Worm (Caenorhabditis elegans) whole organism, young adult: ENCODE measurements around the gene T19D7.6.

Experiments used
- B0019.2 ChIP-seq: fragments of 200-800 bp; sonication (Bioruptor generic); conservative IDR thresholded peaks from 2 replicates; pipeline ENCODE4 v1.3.6; 2022; ENCODE audit warnings: missing genetic modification reagents, missing genetic modification characterization, missing compliant biosample characterization
- B0035.1 ChIP-seq: sonication (generic microtip); optimal IDR thresholded peaks from 2 replicates; lab custom pipeline; 2016; ENCODE audit warnings: missing genetic modification characterization, mild to moderate bottlenecking, missing compliant biosample characterization, missing genotype, missing genetic modification reagents
- C17E4.6 ChIP-seq: fragments of 200-800 bp; sonication (Bioruptor generic); IDR thresholded peaks from 2 replicates; pipeline ENCODE4 v1.3.6; 2022; ENCODE audit warnings: missing genetic modification reagents, missing genetic modification characterization, missing compliant biosample characterization
- F10E7.11 ChIP-seq: sonication (generic microtip); optimal IDR thresholded peaks from 2 replicates; lab custom pipeline; 2017; ENCODE audit warnings: mild to moderate bottlenecking, missing genetic modification characterization, moderate library complexity, missing compliant biosample characterization
- K11D2.4 ChIP-seq: fragments of 200-800 bp; sonication (Bioruptor generic); IDR thresholded peaks from 2 replicates; pipeline ENCODE4 v1.3.6; 2022; ENCODE audit warnings: missing genetic modification reagents, missing genetic modification characterization, missing compliant biosample characterization
- Y56A3A.18 ChIP-seq: fragments of 200-800 bp; sonication (Bioruptor generic); IDR thresholded peaks from 2 replicates; pipeline ENCODE4 v1.3.6; 2022; ENCODE audit warnings: missing genetic modification reagents, missing genetic modification characterization, missing compliant biosample characterization
- Y95B8A.8 ChIP-seq: fragments of 200-800 bp; sonication (Bioruptor generic); IDR thresholded peaks from 2 replicates; pipeline ENCODE4 v1.3.6; 2022; ENCODE audit warnings: missing genetic modification reagents, missing genetic modification characterization, missing compliant biosample characterization
- athp-1 ChIP-seq: sonication (generic microtip); optimal IDR thresholded peaks from 2 replicates; lab custom pipeline; 2017; ENCODE audit warnings: mild to moderate bottlenecking, missing genetic modification characterization, missing compliant biosample characterization
- attf-6 ChIP-seq: fragments of 200-800 bp; sonication (Bioruptor generic); IDR thresholded peaks from 2 replicates; pipeline ENCODE4 v1.3.6; 2022; ENCODE audit warnings: missing genetic modification reagents, missing genetic modification characterization, missing compliant biosample characterization
- bed-2 ChIP-seq: fragments of 200-800 bp; sonication (Bioruptor generic); IDR thresholded peaks from 2 replicates; pipeline ENCODE4 v1.3.6; 2022; ENCODE audit warnings: missing genetic modification reagents, missing genetic modification characterization, missing compliant biosample characterization
- cebp-1 ChIP-seq, 2 experiments: fragments of 200-800 bp in 1 of 2; sonication (Bioruptor generic) in 1 of 2; sonication (generic microtip) in 1 of 2; IDR thresholded peaks in 1 of 2; optimal IDR thresholded peaks in 1 of 2; 2 replicates each; pipeline versions ENCODE4 v1.3.6 to Lab custom; 2017 to 2022; ENCODE audit warnings: missing compliant biosample characterization in 2 of 2, missing genetic modification characterization in 2 of 2, mild to moderate bottlenecking in 1 of 2, missing genetic modification reagents in 1 of 2, moderate library complexity in 1 of 2
- ceh-100 ChIP-seq: fragments of 200-800 bp; sonication (Bioruptor generic); IDR thresholded peaks from 2 replicates; pipeline ENCODE4 v1.3.6; 2022; ENCODE audit warnings: missing genetic modification reagents, missing genetic modification characterization, missing compliant biosample characterization
- ceh-40 ChIP-seq: fragments of 200-800 bp; sonication (Bioruptor generic); IDR thresholded peaks from 2 replicates; pipeline ENCODE4 v1.3.6; 2022; ENCODE audit warnings: missing genetic modification characterization, missing compliant biosample characterization
- ceh-91 ChIP-seq: fragments of 200-800 bp; sonication (Bioruptor generic); IDR thresholded peaks from 2 replicates; pipeline ENCODE4 v1.3.6; 2022; ENCODE audit warnings: missing genetic modification reagents, missing genetic modification characterization, missing compliant biosample characterization
- chd-7 ChIP-seq: sonication (generic microtip); optimal IDR thresholded peaks from 2 replicates; lab custom pipeline; 2016; ENCODE audit warnings: mild to moderate bottlenecking, missing genetic modification characterization, moderate library complexity, missing compliant biosample characterization
- die-1 ChIP-seq: sonication (generic microtip); optimal IDR thresholded peaks from 2 replicates; lab custom pipeline; 2016; ENCODE audit warnings: missing genotype, mild to moderate bottlenecking, missing genetic modification characterization, missing compliant biosample characterization
- egrh-3 ChIP-seq: fragments of 200-800 bp; sonication (Bioruptor generic); IDR thresholded peaks from 2 replicates; pipeline ENCODE4 v1.3.6; 2022; ENCODE audit warnings: missing genetic modification reagents, missing genetic modification characterization, missing compliant biosample characterization
- hmg-1.2 ChIP-seq: fragments of 200-800 bp; sonication (Bioruptor generic); IDR thresholded peaks from 2 replicates; pipeline ENCODE4 v1.3.6; 2022; ENCODE audit warnings: missing genetic modification reagents, missing genetic modification characterization, missing compliant biosample characterization
- hrde-1 ChIP-seq: sonication (generic microtip); optimal IDR thresholded peaks from 2 replicates; lab custom pipeline; 2016; ENCODE audit warnings: missing genetic modification characterization, mild to moderate bottlenecking, missing compliant biosample characterization, moderate library complexity, missing genotype, missing genetic modification reagents, borderline replicate concordance
- hsf-1 ChIP-seq: fragments of 200-800 bp; sonication (Bioruptor generic); IDR thresholded peaks from 2 replicates; pipeline ENCODE4 v1.3.6; 2022; ENCODE audit warnings: missing genetic modification reagents, missing genetic modification characterization, missing compliant biosample characterization
- lin-54 ChIP-seq: fragments of 200-800 bp; sonication (Bioruptor generic); optimal IDR thresholded peaks from 2 replicates; lab custom pipeline; 2018; ENCODE audit warnings: mild to moderate bottlenecking, missing genetic modification characterization, missing compliant biosample characterization
- mel-28 ChIP-seq: sonication (generic microtip); optimal IDR thresholded peaks from 2 replicates; lab custom pipeline; 2016; ENCODE audit warnings: borderline replicate concordance, mild to moderate bottlenecking, missing genetic modification characterization, missing compliant biosample characterization
- nfya-2 ChIP-seq: fragments of 200-800 bp; sonication (Bioruptor generic); IDR thresholded peaks from 2 replicates; pipeline ENCODE4 v1.3.6; 2022; ENCODE audit warnings: missing genetic modification reagents, missing genetic modification characterization, missing compliant biosample characterization
- nfyb-1 ChIP-seq: fragments of 200-800 bp; sonication (Bioruptor generic); IDR thresholded peaks from 2 replicates; pipeline ENCODE4 v1.3.6; 2022; ENCODE audit warnings: missing genetic modification reagents, missing genetic modification characterization, missing compliant biosample characterization
- nhr-179 ChIP-seq: sonication (generic microtip); optimal IDR thresholded peaks from 2 replicates; lab custom pipeline; 2016; ENCODE audit warnings: mild to moderate bottlenecking, missing genetic modification characterization, missing compliant biosample characterization
- nhr-80 ChIP-seq: sonication (generic microtip); optimal IDR thresholded peaks from 2 replicates; lab custom pipeline; 2016; ENCODE audit warnings: missing genetic modification characterization, missing compliant biosample characterization
- sdz-38 ChIP-seq: sonication (generic microtip); optimal IDR thresholded peaks from 2 replicates; lab custom pipeline; 2016; ENCODE audit warnings: missing genotype, missing genetic modification characterization, missing compliant biosample characterization
- snpc-4 ChIP-seq, 5 experiments: fragments of 150-350 bp in 1 of 5; sonication (generic microtip) in 4 of 5; optimal IDR thresholded peaks; 2 replicates each; lab custom pipeline; 2014 to 2018; ENCODE audit warnings: missing genetic modification characterization in 5 of 5, missing biosample characterization in 3 of 5, antibody characterized with exemption in 2 of 5, mild to moderate bottlenecking in 2 of 5, missing compliant biosample characterization in 2 of 5, missing genotype in 2 of 5, moderate library complexity in 2 of 5, missing genetic modification reagents in 1 of 5
- tbp1 ChIP-seq: fragments of 200-800 bp; sonication (Bioruptor generic); optimal IDR thresholded peaks from 2 replicates; lab custom pipeline; 2018; ENCODE audit warnings: mild to moderate bottlenecking, missing genetic modification characterization, missing compliant biosample characterization
- tbx-9 ChIP-seq: sonication (generic microtip); optimal IDR thresholded peaks from 2 replicates; lab custom pipeline; 2016; ENCODE audit warnings: borderline replicate concordance, missing genetic modification characterization, inconsistent platforms, missing compliant biosample characterization
- tlf-1 ChIP-seq: fragments of 200-800 bp; sonication (Bioruptor generic); optimal IDR thresholded peaks from 2 replicates; lab custom pipeline; 2018; ENCODE audit warnings: mild to moderate bottlenecking, missing genetic modification characterization, missing compliant biosample characterization
- zim-3 ChIP-seq: sonication (generic microtip); optimal IDR thresholded peaks from 2 replicates; lab custom pipeline; 2017; ENCODE audit warnings: mild to moderate bottlenecking, missing genetic modification characterization, moderate library complexity, missing compliant biosample characterization
- ztf-28 ChIP-seq: fragments of 200-800 bp; sonication (Bioruptor generic); IDR thresholded peaks from 2 replicates; pipeline ENCODE4 v1.3.6; 2022; ENCODE audit warnings: missing genetic modification reagents, missing genetic modification characterization, missing compliant biosample characterization

Gene T19D7.6

DNA sequence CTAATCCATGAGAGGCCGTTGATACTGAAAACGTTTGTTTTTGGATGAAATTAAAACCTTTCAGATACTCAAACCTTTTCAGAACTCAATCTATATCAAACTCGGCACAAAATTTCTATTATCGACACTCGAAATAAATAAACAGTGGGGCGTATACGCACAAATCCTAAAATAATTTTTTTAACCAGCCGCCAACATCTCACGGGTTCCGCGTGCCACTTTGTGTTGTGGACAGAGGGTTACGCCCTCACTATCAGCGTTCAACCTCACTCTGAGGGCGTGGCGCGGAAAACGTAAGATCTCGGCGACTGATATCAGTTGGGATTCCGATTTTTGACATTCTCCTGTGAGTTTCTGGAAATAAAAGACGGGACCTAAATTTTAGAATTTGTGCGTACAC is 10.8 kb upstream of the T19D7.6 start:
- TF ChIP-seq snpc-4 (GFP tag; optimal IDR thresholded peaks at IDR 0.05; lab: Kevin White, UChicago) (peak; percentile 33), snpc-4 (tag; optimal IDR thresholded peaks at IDR 0.05; lab: Kevin White, UChicago) (peak in 3 of 4 experiments; percentile 26 to 87 (median 83)), nhr-80 (tag; lab: Kevin White, UChicago) (no peak)

DNA sequence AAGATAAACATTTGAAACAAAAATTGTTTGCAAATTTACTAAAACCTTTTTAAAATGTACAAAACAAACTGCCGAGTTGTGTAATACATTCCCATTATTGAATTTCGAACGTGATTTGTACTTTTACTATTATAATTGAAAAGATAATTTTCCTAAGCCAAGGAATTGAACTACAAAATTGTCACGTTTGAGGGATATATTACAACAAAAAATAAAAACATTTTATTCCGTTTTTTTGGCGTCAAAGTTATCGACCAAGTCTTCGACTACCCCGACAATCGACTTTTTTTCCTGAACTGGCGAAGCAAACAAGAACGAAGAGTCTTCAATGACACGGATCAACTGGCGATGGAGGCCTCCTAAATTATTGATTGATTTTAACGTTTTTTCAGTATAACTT is 10.3 kb upstream of the T19D7.6 start, which contains the start of gene T19D7.7:
TSS of gene T19D7.7 (minus strand) at position 101 of the 400 bp plus-strand sequence.
- no peak for TF ChIP-seq tbp1 (GFP tag; lab: Kevin White, UChicago)
- no peak for TF ChIP-seq hsf-1
- TF ChIP-seq cebp-1 (GFP tag; IDR thresholded peaks at IDR 0.05; lab: Robert Waterston, UW), result no peak
- no peak for TF ChIP-seq cebp-1 (tag; optimal IDR thresholded peaks at IDR 0.05; lab: Kevin White, UChicago)
- TF ChIP-seq ceh-100, result no peak
- TF ChIP-seq mel-28, result no peak
- no peak for TF ChIP-seq ceh-40
- no peak for TF ChIP-seq C17E4.6 (GFP tag; lab: Robert Waterston, UW)
- no peak for TF ChIP-seq tbx-9 (tag; lab: Kevin White, UChicago)
- no peak for TF ChIP-seq nfya-2
- TF ChIP-seq zim-3 (tag; lab: Kevin White, UChicago), result no peak
- TF ChIP-seq chd-7 (tag; lab: Kevin White, UChicago), result no peak
- no peak for TF ChIP-seq athp-1 (tag; lab: Kevin White, UChicago)
- TF ChIP-seq bed-2 (GFP tag; lab: Robert Waterston, UW), result no peak
- TF ChIP-seq ceh-91 (GFP tag; lab: Robert Waterston, UW), result no peak
- no peak for TF ChIP-seq sdz-38 (tag; lab: Kevin White, UChicago)
- no peak for TF ChIP-seq tlf-1
- TF ChIP-seq nfyb-1 (GFP tag; lab: Robert Waterston, UW), result no peak
- TF ChIP-seq lin-54 (GFP tag; lab: Kevin White, UChicago), result no peak
- TF ChIP-seq K11D2.4 (GFP tag; lab: Robert Waterston, UW), result no peak

DNA sequence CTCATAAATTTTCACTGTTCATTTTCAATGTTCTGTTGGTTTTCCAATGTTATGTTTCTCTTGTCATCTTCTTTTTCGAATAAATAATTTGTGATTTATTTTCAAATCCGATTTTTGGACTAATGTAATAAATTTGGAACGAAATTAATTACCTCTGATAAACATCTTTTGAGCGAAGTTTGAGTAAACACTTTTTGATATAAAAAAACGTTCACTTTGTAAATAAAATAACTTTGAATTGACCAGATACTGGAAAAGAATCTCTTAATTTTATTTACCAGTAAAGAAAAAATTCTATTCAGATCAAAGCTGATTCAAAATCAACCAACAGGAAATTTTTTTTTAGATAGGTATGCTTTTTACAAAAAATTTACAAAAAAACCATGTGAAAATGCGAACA is 1.2 kb upstream of the T19D7.6 start, which contains the start of gene lgc-32:
TSS of gene lgc-32 (plus strand) at position 301 of the 400 bp plus-strand sequence.
- TF ChIP-seq nhr-179 (tag; lab: Kevin White, UChicago) (no peak), Y95B8A.8 (GFP tag; lab: Robert Waterston, UW) (no peak), die-1 (tag; lab: Kevin White, UChicago) (no peak), Y56A3A.18 (GFP tag; lab: Robert Waterston, UW) (no peak), ztf-28 (GFP tag; lab: Robert Waterston, UW) (no peak), B0035.1 (tag; lab: Kevin White, UChicago) (no peak)
- TF ChIP-seq, all 124 proteins: peak for 0

DNA sequence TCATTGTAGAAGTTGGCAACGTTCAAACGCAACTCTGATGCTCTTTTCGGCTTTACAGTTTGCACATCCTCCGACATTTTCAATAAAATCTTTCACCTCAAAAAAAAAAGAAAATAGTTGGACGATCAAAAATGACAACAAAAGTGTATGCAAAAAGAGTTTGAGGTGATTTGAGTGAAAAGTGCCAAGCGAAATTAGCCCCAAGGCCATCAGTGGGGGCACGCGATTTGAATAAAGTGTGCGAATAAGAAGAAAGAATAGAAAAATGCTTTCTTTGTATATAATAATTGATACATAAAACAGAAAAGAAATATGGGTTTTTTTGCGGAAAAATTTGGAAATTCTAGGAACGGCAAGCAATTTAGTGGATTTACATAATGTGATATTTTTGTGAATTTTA is 4.5 kb downstream of the T19D7.6 start, which contains the start of gene T19D7.5:
TSS of gene T19D7.5 (minus strand) at position 101 of the 400 bp plus-strand sequence.
- TF ChIP-seq egrh-3 (GFP tag; lab: Robert Waterston, UW), result no peak
- TF ChIP-seq die-1 (tag; lab: Kevin White, UChicago), result no peak
- TF ChIP-seq B0019.2 (GFP tag; lab: Robert Waterston, UW), result no peak
- no peak for TF ChIP-seq attf-6 (GFP tag; lab: Robert Waterston, UW)
- TF ChIP-seq B0035.1 (tag; lab: Kevin White, UChicago), result no peak
- no peak for TF ChIP-seq F10E7.11 (tag; lab: Kevin White, UChicago)
- TF ChIP-seq hrde-1 (tag; lab: Kevin White, UChicago), result no peak
- TF ChIP-seq hmg-1.2 (GFP tag; lab: Robert Waterston, UW), result no peak
- TF ChIP-seq, all 124 proteins: peak for 0
